Fruit fly (Drosophila melanogaster): ENCODE results near the gene Atg101.
A peak's percentile ranks its signal among the peaks of the same experiment; 100 is the strongest.

Gene Atg101

DNA sequence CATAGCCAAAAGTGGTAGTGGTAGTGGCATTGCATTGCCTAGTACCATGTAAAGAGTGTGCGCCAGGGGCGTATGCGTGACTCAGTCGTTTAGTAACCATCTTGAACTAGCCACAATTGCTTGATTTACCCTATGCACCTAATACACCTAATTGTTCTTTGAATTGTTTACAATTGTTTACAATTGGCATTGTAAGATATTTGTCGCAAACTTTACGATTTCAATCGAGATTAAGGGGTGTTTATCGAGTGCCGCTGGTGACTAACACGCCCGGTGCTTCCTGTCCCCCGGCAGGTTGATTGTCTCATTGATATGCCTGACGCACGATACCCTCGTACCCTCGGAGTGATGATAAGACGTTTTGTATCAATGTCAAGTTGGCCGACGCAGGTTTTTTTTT lies 45.6 kb downstream of the Atg101 start (continued):
- peak; percentile 73 for TF ChIP-seq Xrp1 (GFP tag; IDR thresholded peaks at IDR 0.05)
- TF ChIP-seq pan (optimal IDR thresholded peaks at IDR 0.05), result peak in 1 of 2 experiments; percentile 35
- peak in 1 of 2 experiments; percentile 71 for TF ChIP-seq pan (GFP tag; optimal IDR thresholded peaks at IDR 0.05 in 1 of 2, IDR thresholded peaks at IDR 0.05 in 1 of 2)
- TF ChIP-seq CG32767 (GFP tag; IDR thresholded peaks at IDR 0.05), result no peak
- TF ChIP-seq Taf1 (GFP tag; IDR thresholded peaks at IDR 0.05), result no peak
- no peak for TF ChIP-seq CG34376 (GFP tag; optimal IDR thresholded peaks at IDR 0.05)
- peak; percentile 2 for TF ChIP-seq CG3407 (GFP tag; optimal IDR thresholded peaks at IDR 0.05)
- no peak for TF ChIP-seq nom (GFP tag; optimal IDR thresholded peaks at IDR 0.05)
- no peak for TF ChIP-seq ems (GFP tag; optimal IDR thresholded peaks at IDR 0.05)
- TF ChIP-seq CG4360 (GFP tag; IDR thresholded peaks at IDR 0.05), result no peak
- no peak for TF ChIP-seq Dfd (GFP tag; optimal IDR thresholded peaks at IDR 0.05)
- peak; percentile 67 for TF ChIP-seq CG15269 (tag; optimal IDR thresholded peaks at IDR 0.05)
- no peak for TF ChIP-seq tap (tag; optimal IDR thresholded peaks at IDR 0.05)
- TF ChIP-seq CG1832 (GFP tag; optimal IDR thresholded peaks at IDR 0.05), result no peak
- TF ChIP-seq Hr3 (GFP tag; optimal IDR thresholded peaks at IDR 0.05), result peak; percentile 43
- TF ChIP-seq so (GFP tag; IDR thresholded peaks at IDR 0.05), result peak; percentile 79
- no peak for TF ChIP-seq gro (GFP tag; optimal IDR thresholded peaks at IDR 0.05)
- no peak for TF ChIP-seq h (optimal IDR thresholded peaks at IDR 0.05)
- TF ChIP-seq hkb (optimal IDR thresholded peaks at IDR 0.05), result no peak
- no peak for TF ChIP-seq hkb (GFP tag; IDR thresholded peaks at IDR 0.05)
- TF ChIP-seq Dref (GFP tag; IDR thresholded peaks at IDR 0.05), result no peak
- TF ChIP-seq wek (GFP tag; optimal IDR thresholded peaks at IDR 0.05), result peak; percentile 8
- TF ChIP-seq TFAM (GFP tag; optimal IDR thresholded peaks at IDR 0.05), result no peak
- no peak for TF ChIP-seq CG15479 (GFP tag; optimal IDR thresholded peaks at IDR 0.05)

DNA sequence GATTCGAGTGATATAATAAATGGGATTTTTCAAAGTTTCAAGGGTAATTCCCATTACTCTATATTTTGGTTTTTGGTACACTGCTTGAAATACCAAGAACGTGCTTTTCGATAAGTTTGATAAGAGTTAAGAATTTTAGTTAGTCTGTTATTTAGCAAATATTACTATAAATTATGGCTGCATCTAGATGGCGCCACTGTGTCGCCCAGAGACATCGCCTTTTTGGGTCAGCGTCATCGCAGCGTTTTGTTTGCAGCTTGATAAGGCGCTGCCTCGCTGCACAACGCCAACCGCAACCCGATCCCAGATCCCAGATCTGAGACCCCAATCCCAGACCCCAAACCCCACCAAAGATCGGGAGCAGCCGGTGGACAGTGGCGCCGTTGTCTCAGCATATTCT lies 47.0 kb downstream of the Atg101 start:
- TF ChIP-seq CG15601 (tag; optimal IDR thresholded peaks at IDR 0.05), result no peak
- TF ChIP-seq wek (GFP tag; optimal IDR thresholded peaks at IDR 0.05), result no peak
- no peak for TF ChIP-seq Sry-β (GFP tag; optimal IDR thresholded peaks at IDR 0.05)
- no peak for TF ChIP-seq HLH4C (GFP tag; IDR thresholded peaks at IDR 0.05; ENCODE audit: partially characterized antibody)
- no peak for TF ChIP-seq gcm2 (GFP tag; optimal IDR thresholded peaks at IDR 0.05)
- TF ChIP-seq wdn (GFP tag; IDR thresholded peaks at IDR 0.05), result no peak
- no peak for TF ChIP-seq CG11504 (tag; optimal IDR thresholded peaks at IDR 0.05)
- no peak for TF ChIP-seq CG17361 (GFP tag; IDR thresholded peaks at IDR 0.05)
- TF ChIP-seq CTCF (GFP tag; optimal IDR thresholded peaks at IDR 0.05), result peak; percentile 87
- no peak for TF ChIP-seq sna (GFP tag; IDR thresholded peaks at IDR 0.05; ENCODE audit: partially characterized antibody)
- TF ChIP-seq Med (GFP tag), result peak; percentile 57
- TF ChIP-seq Sry-δ (GFP tag; optimal IDR thresholded peaks at IDR 0.05), result no peak
- 0 out of 3 replicates have a peak, but pooled peaks have one; percentile 35 for TF ChIP-seq CG2199 (GFP tag; IDR thresholded peaks at IDR 0.05)
- no peak for TF ChIP-seq prd (optimal IDR thresholded peaks at IDR 0.05)
- no peak for TF ChIP-seq prd (GFP tag; IDR thresholded peaks at IDR 0.05)

DNA sequence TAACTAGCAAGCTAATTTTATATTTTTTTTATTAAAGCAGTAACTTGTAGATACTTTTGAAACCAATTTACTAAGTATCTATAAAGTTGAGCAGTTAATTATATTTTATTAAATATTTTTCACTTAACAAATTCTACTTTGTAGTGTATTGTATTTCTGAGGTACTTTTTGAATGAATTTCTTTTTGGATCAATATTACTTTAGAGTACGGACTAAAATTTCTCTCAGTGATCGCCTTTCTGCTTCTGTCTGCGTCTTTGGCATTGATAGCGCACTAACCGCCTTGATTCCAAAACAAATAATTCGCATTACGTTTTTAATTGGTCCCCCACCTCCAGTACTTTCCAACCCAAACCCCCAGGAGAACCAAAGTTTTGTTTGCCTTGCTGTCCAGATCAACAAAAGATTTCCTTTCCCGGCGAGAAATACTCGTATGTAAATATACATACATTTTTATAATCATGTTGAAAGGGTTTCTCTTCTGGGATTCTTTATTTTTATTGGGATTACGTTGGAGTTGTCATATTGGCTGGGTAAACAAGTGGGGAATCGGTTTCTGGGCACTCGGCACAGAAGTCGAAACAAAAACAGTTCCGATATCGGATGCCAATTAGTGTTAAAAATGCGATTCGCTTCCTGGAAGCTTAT lies 47.6 kb downstream of the Atg101 start:
- TF ChIP-seq PHDP (tag; optimal IDR thresholded peaks at IDR 0.05), result peak; percentile 17
- TF ChIP-seq nom (GFP tag; optimal IDR thresholded peaks at IDR 0.05), result peak; percentile 32
- peak; percentile 25 for TF ChIP-seq CG11504 (tag; optimal IDR thresholded peaks at IDR 0.05)
- TF ChIP-seq Ets97D (GFP tag; optimal IDR thresholded peaks at IDR 0.05), result no peak
- 0 out of 3 replicates have a peak, but pooled peaks have one; percentile 15 for TF ChIP-seq ci (GFP tag; IDR thresholded peaks at IDR 0.05)
- TF ChIP-seq BtbVII (GFP tag; optimal IDR thresholded peaks at IDR 0.05), result peak; percentile 8
- TF ChIP-seq Med (GFP tag), result peak; percentile 47
- TF ChIP-seq ATbp (GFP tag; optimal IDR thresholded peaks at IDR 0.05), result peak; percentile 45
- peak; percentile 61 for TF ChIP-seq sens (GFP tag)
- peak; percentile 43 for TF ChIP-seq lab (GFP tag; optimal IDR thresholded peaks at IDR 0.05)
- TF ChIP-seq gem (tag; optimal IDR thresholded peaks at IDR 0.05), result peak; percentile 9
- no peak for TF ChIP-seq abd-A (tag; optimal IDR thresholded peaks at IDR 0.05)
- no peak for TF ChIP-seq Dip2 (GFP tag; IDR thresholded peaks at IDR 0.05)
- TF ChIP-seq CG15601 (tag; optimal IDR thresholded peaks at IDR 0.05), result peak; percentile 50
- TF ChIP-seq CG2712 (tag; optimal IDR thresholded peaks at IDR 0.05), result peak; percentile 4
- TF ChIP-seq CG4707 (GFP tag; optimal IDR thresholded peaks at IDR 0.05), result peak; percentile 17
- TF ChIP-seq CG18262 (tag; optimal IDR thresholded peaks at IDR 0.05), result peak; percentile 13
